Fruit fly (Drosophila melanogaster) whole organism, pupa: ENCODE results near the gene armi.
A peak's percentile ranks its signal among the peaks of the same experiment; 100 is the strongest.

ENCODE experiments used
- CG10348 ChIP-seq: fragments of 200-800 bp; sonication (Bioruptor generic); IDR thresholded peaks from 2 replicates; pipeline ENCODE4 v1.3.6; 2022; ENCODE audit warnings: missing biosample characterization, missing genetic modification characterization
- CG12605 ChIP-seq: fragments of 200-800 bp; sonication (Bioruptor generic); IDR thresholded peaks from 2 replicates; pipeline ENCODE4 v1.3.6; 2022; ENCODE audit warnings: missing biosample characterization, missing genetic modification characterization
- CG13204 ChIP-seq: fragments of 200-800 bp; sonication (Bioruptor generic); optimal IDR thresholded peaks from 2 replicates; lab custom pipeline; 2018; ENCODE audit warnings: missing biosample characterization, mild to moderate bottlenecking, missing genetic modification characterization, moderate library complexity
- CG14655 ChIP-seq: fragments of 200-800 bp; sonication (Bioruptor generic); optimal IDR thresholded peaks from 3 replicates; lab custom pipeline; 2017; ENCODE audit warnings: mild to moderate bottlenecking, missing biosample characterization, missing genetic modification reagents, missing genetic modification characterization
- CG15710 ChIP-seq: fragments of 200-800 bp; sonication (Bioruptor generic); optimal IDR thresholded peaks from 2 replicates; lab custom pipeline; 2018; ENCODE audit warnings: missing biosample characterization, mild to moderate bottlenecking, missing genetic modification characterization, moderate library complexity
- CG17806 ChIP-seq: fragments of 200-800 bp; sonication (Bioruptor generic); optimal IDR thresholded peaks from 2 replicates; lab custom pipeline; 2018; ENCODE audit warnings: missing biosample characterization, mild to moderate bottlenecking, missing genetic modification characterization, moderate library complexity
- CG32121 ChIP-seq: fragments of 200-800 bp; sonication (Bioruptor generic); IDR thresholded peaks from 2 replicates; pipeline ENCODE4 v1.3.6; 2022; ENCODE audit warnings: missing biosample characterization, missing genetic modification characterization
- CG34367 ChIP-seq: fragments of 200-800 bp; sonication (Bioruptor generic); optimal IDR thresholded peaks from 2 replicates; lab custom pipeline; 2018; ENCODE audit warnings: missing biosample characterization, mild to moderate bottlenecking, missing genetic modification characterization
- CG4496 ChIP-seq: fragments of 200-800 bp; sonication (Bioruptor generic); IDR thresholded peaks from 3 replicates; pipeline ENCODE4 v1.3.6; 2022; ENCODE audit warnings: missing biosample characterization, missing genetic modification characterization
- CG8159 ChIP-seq: fragments of 200-800 bp; sonication (Bioruptor generic); optimal IDR thresholded peaks from 3 replicates; lab custom pipeline; 2018; ENCODE audit warnings: missing biosample characterization, mild to moderate bottlenecking, missing genetic modification characterization, moderate library complexity
- CG8301 ChIP-seq: fragments of 200-800 bp; sonication (Bioruptor generic); optimal IDR thresholded peaks from 2 replicates; lab custom pipeline; 2018; ENCODE audit warnings: missing biosample characterization, mild to moderate bottlenecking, missing genetic modification characterization
- CG9948 ChIP-seq: fragments of 200-800 bp; sonication (Bioruptor generic); optimal IDR thresholded peaks from 2 replicates; lab custom pipeline; 2018; ENCODE audit warnings: missing biosample characterization, mild to moderate bottlenecking, missing genetic modification characterization, moderate library complexity
- D1 ChIP-seq: fragments of 200-800 bp; sonication (Bioruptor generic); optimal IDR thresholded peaks from 2 replicates; lab custom pipeline; 2018; ENCODE audit warnings: missing biosample characterization, mild to moderate bottlenecking, missing genetic modification characterization, moderate library complexity
- EcR ChIP-seq: fragments of 200-800 bp; sonication (Bioruptor generic); optimal IDR thresholded peaks from 3 replicates; lab custom pipeline; 2019; ENCODE audit warnings: missing biosample characterization, missing genetic modification characterization, mild to moderate bottlenecking, moderate library complexity, missing genetic modification reagents
- Ets98B ChIP-seq: fragments of 200-800 bp; sonication (Bioruptor generic); IDR thresholded peaks from 2 replicates; pipeline ENCODE4 v1.3.6; 2022; ENCODE audit warnings: missing biosample characterization, missing genetic modification characterization
- Pif1A ChIP-seq: fragments of 200-800 bp; sonication (Bioruptor generic); optimal IDR thresholded peaks from 3 replicates; lab custom pipeline; 2016; ENCODE audit warnings: missing biosample characterization, missing genetic modification characterization
- Pif1B ChIP-seq: fragments of 200-800 bp; sonication (Bioruptor generic); optimal IDR thresholded peaks from 3 replicates; lab custom pipeline; 2016; ENCODE audit warnings: missing biosample characterization, missing genetic modification characterization
- Snoo ChIP-seq: fragments of 200-800 bp; sonication (Bioruptor generic); optimal IDR thresholded peaks from 3 replicates; lab custom pipeline; 2017; ENCODE audit warnings: missing biosample characterization, mild to moderate bottlenecking, missing genetic modification characterization, inconsistent platforms
- fd96Ca ChIP-seq: fragments of 200-800 bp; sonication (Bioruptor generic); IDR thresholded peaks from 3 replicates; pipeline ENCODE4 v1.3.6; 2022; ENCODE audit warnings: missing biosample characterization, missing genetic modification characterization
- gl ChIP-seq: fragments of 200-800 bp; sonication (Bioruptor generic); optimal IDR thresholded peaks from 2 replicates; lab custom pipeline; 2018; ENCODE audit warnings: missing biosample characterization, mild to moderate bottlenecking, missing genetic modification characterization
- rn ChIP-seq: fragments of 200-800 bp; sonication (Bioruptor generic); IDR thresholded peaks from 2 replicates; pipeline ENCODE4 v1.3.6; 2022; ENCODE audit warnings: missing biosample characterization, missing genetic modification characterization

Gene armi

DNA sequence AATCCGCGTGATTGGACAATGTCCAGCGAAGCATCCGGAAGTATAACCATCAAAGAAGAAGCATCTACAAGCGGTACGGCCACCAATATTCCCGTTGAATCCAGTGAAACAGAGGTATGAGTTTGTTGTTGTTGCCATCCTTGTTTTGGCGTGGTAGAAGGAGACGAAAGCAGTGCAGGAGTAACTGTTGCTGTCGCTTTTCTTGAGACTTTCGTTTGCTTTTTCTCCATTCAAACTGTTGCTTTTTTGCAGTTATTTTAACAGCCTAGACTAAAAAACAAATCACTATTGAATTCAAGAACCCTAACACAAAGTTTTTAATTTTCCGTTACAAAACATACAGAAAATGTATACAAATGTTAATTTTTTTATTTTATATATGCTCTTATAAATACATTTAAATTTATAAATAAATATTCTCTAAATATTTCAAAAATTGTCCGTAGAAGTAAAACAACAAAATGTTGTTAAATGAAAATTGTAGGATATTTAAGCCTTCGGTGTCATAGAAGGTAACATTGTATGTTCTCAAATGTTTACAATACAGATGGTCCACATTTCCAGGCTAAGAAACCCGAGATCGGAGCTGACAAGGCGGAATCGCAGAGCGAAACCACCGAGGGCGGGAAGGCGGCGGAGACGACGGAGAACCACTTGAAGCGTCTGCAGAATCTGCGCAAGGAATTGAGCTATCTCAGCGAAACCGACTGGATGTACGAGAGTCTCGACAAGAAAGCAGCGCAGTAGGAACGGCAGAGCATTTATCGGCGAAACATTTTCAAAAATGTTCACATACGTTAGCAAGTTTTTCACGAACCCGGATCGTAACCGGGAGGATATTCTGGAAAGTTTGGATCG is 669 bp downstream of the armi start:
- TF ChIP-seq CG34367 (tag; lab: Kevin White, UChicago), result peak; percentile 3
- TF ChIP-seq CG9948 (tag; lab: Kevin White, UChicago), result peak; percentile 3
- peak; percentile 50; the same call in 1 of the 3 replicates for TF ChIP-seq CG4496 (GFP tag; lab: Robert Waterston, UW)
- TF ChIP-seq CG12605, result peak; percentile 39; the same call in 1 of the 2 replicates
- TF ChIP-seq D1 (tag; lab: Kevin White, UChicago), result no peak
- TF ChIP-seq Pif1A (GFP tag; lab: Kevin White, UChicago), result no peak
- TF ChIP-seq CG17806 (tag; lab: Kevin White, UChicago), result peak; percentile 10

- TF ChIP-seq D1 (tag; lab: Kevin White, UChicago) (no peak), CG4496 (GFP tag; lab: Robert Waterston, UW) (0 out of 3 replicates have a peak, but pooled peaks have one; percentile 8)
These were observed 5.1 kb downstream of the armi start, which contains the start of gene CycJ for dm6 chr3L:3466200-3466599. CycJ (plus strand) TSS chr3L:3466428.

DNA sequence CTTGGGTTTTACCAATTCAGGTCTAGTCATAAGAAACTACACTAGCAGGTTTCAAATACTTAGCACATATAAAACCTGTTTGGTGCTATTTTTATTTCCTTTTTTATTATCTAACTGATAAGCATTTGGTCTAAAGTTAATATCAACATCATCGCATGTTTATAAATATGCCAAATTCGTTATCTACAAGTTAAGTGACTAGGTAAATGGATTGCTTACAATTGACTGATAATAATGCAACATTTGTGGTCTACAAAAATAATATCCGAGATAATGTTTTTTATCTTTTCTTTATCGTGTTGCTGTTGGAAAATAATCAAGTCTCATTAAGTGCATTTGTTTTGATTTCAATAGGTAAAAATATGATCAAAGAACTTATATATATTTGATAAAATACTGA is 8.6 kb downstream of the armi start:
- no peak for TF ChIP-seq CG8301
- TF ChIP-seq rn (GFP tag; lab: Robert Waterston, UW), result no peak
- TF ChIP-seq gl (tag; lab: Kevin White, UChicago), result no peak
- no peak for TF ChIP-seq CG12605
- no peak for TF ChIP-seq CG32121 (GFP tag; lab: Robert Waterston, UW)
- no peak for TF ChIP-seq CG15710
- no peak for TF ChIP-seq CG8159 (tag; lab: Kevin White, UChicago)
- no peak for TF ChIP-seq D1 (tag; lab: Kevin White, UChicago)
- no peak for TF ChIP-seq CG4496 (GFP tag; lab: Robert Waterston, UW)
- TF ChIP-seq EcR (GFP tag; lab: Kevin White, UChicago), result no peak
- no peak for TF ChIP-seq CG17806 (tag; lab: Kevin White, UChicago)
- no peak for TF ChIP-seq CG13204 (GFP tag; lab: Kevin White, UChicago)
- TF ChIP-seq CG10348 (GFP tag; lab: Robert Waterston, UW), result no peak
- no peak for TF ChIP-seq Ets98B (GFP tag; lab: Robert Waterston, UW)
- TF ChIP-seq Pif1A (GFP tag; lab: Kevin White, UChicago), result no peak

DNA sequence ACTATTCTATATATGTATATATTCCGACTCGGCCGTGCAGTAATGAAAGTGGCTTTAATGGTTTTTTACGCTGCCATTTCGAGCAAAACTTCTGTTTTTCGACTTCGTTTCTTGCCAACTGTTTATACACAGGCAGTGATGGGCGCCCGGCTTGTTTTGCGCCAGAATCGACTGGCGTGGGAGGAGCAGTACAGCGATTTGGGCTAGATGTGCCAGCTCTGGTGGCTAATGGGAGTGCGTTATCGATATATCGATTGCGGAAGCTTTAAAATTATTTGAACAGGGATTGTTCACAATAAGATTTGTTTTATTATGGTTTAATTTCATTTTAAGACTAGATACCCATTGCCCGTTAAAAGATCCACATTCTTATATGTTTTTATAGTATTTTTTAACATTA is 10.1 kb downstream of the armi start, which contains the start of gene CG14971:
Gene CG14971, minus strand, starts transcription at position 136 of the 400 bp plus-strand sequence.
- peak; percentile 20 for TF ChIP-seq Snoo (tag; lab: Kevin White, UChicago)
- TF ChIP-seq CG15710, result no peak
- peak; percentile 9; the same call in 1 of the 2 replicates for TF ChIP-seq Ets98B (GFP tag; lab: Robert Waterston, UW)
- peak; percentile 67 for TF ChIP-seq CG4496 (GFP tag; lab: Robert Waterston, UW)
- TF ChIP-seq CG9948 (tag; lab: Kevin White, UChicago), result no peak
- TF ChIP-seq rn (GFP tag; lab: Robert Waterston, UW), result no peak
- TF ChIP-seq CG32121 (GFP tag; lab: Robert Waterston, UW), result no peak
- no peak for TF ChIP-seq gl (tag; lab: Kevin White, UChicago)
- TF ChIP-seq, all 21 proteins: peak for 3

DNA sequence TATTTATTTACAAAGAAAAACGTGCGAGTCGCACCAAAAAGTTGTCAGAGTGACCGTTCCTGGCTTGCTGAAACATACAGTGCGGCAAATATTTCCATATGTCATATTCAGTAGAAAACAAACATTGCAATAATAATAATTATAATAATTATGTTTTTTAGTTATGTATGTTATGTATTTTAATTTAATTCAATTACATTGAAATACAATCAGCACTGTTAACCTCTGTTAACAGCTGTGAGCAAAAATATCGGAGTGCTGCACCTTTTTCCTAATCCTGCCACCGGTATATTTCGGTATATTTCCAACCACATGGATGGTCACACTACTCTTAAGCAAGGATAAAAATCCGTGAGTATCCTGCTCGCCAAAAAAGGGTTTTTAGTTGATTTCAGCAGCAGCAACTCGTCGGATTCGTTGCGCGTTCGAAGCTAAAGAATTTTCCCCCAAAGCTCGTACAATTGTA is 11.0 kb downstream of the armi start, which contains the start of the genes CG32267 and CG42324:
Gene CG32267, minus strand, starts transcription at position 51 of the 466 bp plus-strand sequence.
Gene CG42324, plus strand, starts transcription at position 385 of the 466 bp plus-strand sequence.
- TF ChIP-seq CG8301, result no peak
- no peak for TF ChIP-seq EcR (GFP tag; lab: Kevin White, UChicago)
- TF ChIP-seq CG12605, result no peak
- TF ChIP-seq CG10348 (GFP tag; lab: Robert Waterston, UW), result no peak
- TF ChIP-seq CG9948 (tag; lab: Kevin White, UChicago), result no peak
- TF ChIP-seq D1 (tag; lab: Kevin White, UChicago), result no peak
- TF ChIP-seq Snoo (tag; lab: Kevin White, UChicago), result no peak
- TF ChIP-seq Pif1A (GFP tag; lab: Kevin White, UChicago), result no peak
- TF ChIP-seq CG15710, result no peak
- no peak for TF ChIP-seq CG32121 (GFP tag; lab: Robert Waterston, UW)
- TF ChIP-seq gl (tag; lab: Kevin White, UChicago), result no peak
- no peak for TF ChIP-seq Pif1B (GFP tag; lab: Kevin White, UChicago)
- TF ChIP-seq CG8159 (tag; lab: Kevin White, UChicago), result no peak
- TF ChIP-seq Ets98B (GFP tag; lab: Robert Waterston, UW), result no peak
- no peak for TF ChIP-seq rn (GFP tag; lab: Robert Waterston, UW)

dm6 chr3L:3472786-3473185 is 11.7 kb downstream of the armi start:
- TF ChIP-seq CG15710 (peak; percentile 63), CG10348 (GFP tag; lab: Robert Waterston, UW) (no peak), CG13204 (GFP tag; lab: Kevin White, UChicago) (no peak), CG8159 (tag; lab: Kevin White, UChicago) (peak; percentile 85), CG9948 (tag; lab: Kevin White, UChicago) (peak; percentile 21), CG32121 (GFP tag; lab: Robert Waterston, UW) (no peak), rn (GFP tag; lab: Robert Waterston, UW) (no peak), CG17806 (tag; lab: Kevin White, UChicago) (peak; percentile 56), CG12605 (peak; percentile 50; the same call in 1 of the 2 replicates), Pif1A (GFP tag; lab: Kevin White, UChicago) (peak; percentile 33), EcR (GFP tag; lab: Kevin White, UChicago) (no peak), Pif1B (GFP tag; lab: Kevin White, UChicago) (peak; percentile 21), CG4496 (GFP tag; lab: Robert Waterston, UW) (peak; percentile 80), D1 (tag; lab: Kevin White, UChicago) (no peak), fd96Ca (GFP tag; lab: Robert Waterston, UW) (no peak; the same call in 2 of the 3 replicates), gl (tag; lab: Kevin White, UChicago) (peak; percentile 22), Ets98B (GFP tag; lab: Robert Waterston, UW) (peak; percentile 52), CG34367 (tag; lab: Kevin White, UChicago) (peak; percentile 50), Snoo (tag; lab: Kevin White, UChicago) (peak; percentile 29), CG8301 (no peak), CG14655 (GFP tag; lab: Kevin White, UChicago) (no peak)
